Worm (Caenorhabditis elegans): ENCODE measurements around the gene C35B1.9.

DNA sequence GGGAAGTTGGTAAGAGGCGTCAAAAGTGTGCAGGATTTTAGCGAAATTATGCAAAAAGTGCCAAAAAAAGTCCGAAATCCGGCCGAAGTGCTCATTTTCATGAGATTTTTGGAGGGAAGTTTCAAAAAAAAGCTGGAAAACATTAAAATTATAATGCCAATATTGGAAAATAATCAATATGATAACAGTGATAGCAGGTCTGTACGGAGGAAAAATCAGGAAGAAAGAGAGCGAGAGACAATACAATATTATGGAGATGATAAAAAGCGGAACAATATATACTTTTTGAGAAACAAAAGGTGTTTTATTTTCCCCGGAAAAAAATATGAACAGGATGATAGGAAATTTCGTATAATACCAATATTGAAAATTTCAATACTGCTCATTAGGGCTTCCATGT lies 27.3 kb downstream of the C35B1.9 start:
- TF ChIP-seq hmbx-1 (tag; optimal IDR thresholded peaks at IDR 0.05), result no peak
- TF ChIP-seq hmg-4 (GFP tag; optimal IDR thresholded peaks at IDR 0.05), result no peak
- TF ChIP-seq ama-1 (optimal IDR thresholded peaks at IDR 0.05), result no peak
- no peak for TF ChIP-seq scrt-1 (GFP tag; IDR thresholded peaks at IDR 0.05)
- no peak for TF ChIP-seq B0310.2 (tag; optimal IDR thresholded peaks at IDR 0.05)
- no peak for TF ChIP-seq tbx-11 (GFP tag; IDR thresholded peaks at IDR 0.05)
- TF ChIP-seq flt-1 (GFP tag; IDR thresholded peaks at IDR 0.05), result no peak
- TF ChIP-seq ets-7 (tag; optimal IDR thresholded peaks at IDR 0.05), result no peak
- TF ChIP-seq tra-4 (tag; optimal IDR thresholded peaks at IDR 0.05), result no peak
- TF ChIP-seq hnd-1 (tag; optimal IDR thresholded peaks at IDR 0.05), result no peak
- TF ChIP-seq aly-1 (tag; optimal IDR thresholded peaks at IDR 0.05), result no peak

All from whole organism, early embryonic.